Fruit fly (Drosophila melanogaster): ENCODE results near the gene dnt.
A peak's percentile ranks its signal among the peaks of the same experiment; 100 is the strongest.

dnt gene

dm6 chr2L:19377129-19378083, 14.4 kb upstream of the dnt start:
- TF ChIP-seq pad (GFP tag; optimal IDR thresholded peaks at IDR 0.05) = no peak
- no peak for TF ChIP-seq CG12768 (GFP tag; optimal IDR thresholded peaks at IDR 0.05)
- TF ChIP-seq cic (GFP tag; optimal IDR thresholded peaks at IDR 0.05) = no peak
- TF ChIP-seq CG33017 (tag; optimal IDR thresholded peaks at IDR 0.05) = no peak
- TF ChIP-seq kay (GFP tag; ENCODE audit: borderline replicate concordance) = no peak
- no peak for TF ChIP-seq CG1620 (GFP tag; optimal IDR thresholded peaks at IDR 0.05)
- no peak for TF ChIP-seq Crg-1 (GFP tag; optimal IDR thresholded peaks at IDR 0.05)
- TF ChIP-seq Clk (GFP tag; optimal IDR thresholded peaks at IDR 0.05) = no peak
- TF ChIP-seq toe (GFP tag; optimal IDR thresholded peaks at IDR 0.05) = no peak
- no peak for TF ChIP-seq CG11617 (GFP tag; optimal IDR thresholded peaks at IDR 0.05)
- no peak for TF ChIP-seq ovo (GFP tag; optimal IDR thresholded peaks at IDR 0.05)
- no peak for TF ChIP-seq cnc (optimal IDR thresholded peaks at IDR 0.05)
- TF ChIP-seq CG14711 (tag; optimal IDR thresholded peaks at IDR 0.05) = no peak
- TF ChIP-seq bab1 (GFP tag; optimal IDR thresholded peaks at IDR 0.05) = no peak

- no peak for TF ChIP-seq CG12768 (GFP tag; optimal IDR thresholded peaks at IDR 0.05)
- no peak for TF ChIP-seq bab1 (GFP tag; optimal IDR thresholded peaks at IDR 0.05)
- TF ChIP-seq cic (GFP tag; optimal IDR thresholded peaks at IDR 0.05) = no peak
- no peak for TF ChIP-seq CG14711 (tag; optimal IDR thresholded peaks at IDR 0.05)
- no peak for TF ChIP-seq CG33017 (tag; optimal IDR thresholded peaks at IDR 0.05)
- TF ChIP-seq CG11617 (GFP tag; optimal IDR thresholded peaks at IDR 0.05) = no peak
- no peak for TF ChIP-seq Mnt (GFP tag; optimal IDR thresholded peaks at IDR 0.05)
- no peak for TF ChIP-seq CG1620 (GFP tag; optimal IDR thresholded peaks at IDR 0.05)
- no peak for TF ChIP-seq Hr96 (GFP tag; optimal IDR thresholded peaks at IDR 0.05)
- TF ChIP-seq Crg-1 (GFP tag; optimal IDR thresholded peaks at IDR 0.05) = no peak
- no peak for TF ChIP-seq CG7101 (tag; optimal IDR thresholded peaks at IDR 0.05)
- no peak for TF ChIP-seq cnc (optimal IDR thresholded peaks at IDR 0.05)
- TF ChIP-seq Clk (GFP tag; optimal IDR thresholded peaks at IDR 0.05) = no peak
- TF ChIP-seq CG7045 (GFP tag; optimal IDR thresholded peaks at IDR 0.05) = no peak
- no peak for TF ChIP-seq kay (GFP tag; ENCODE audit: borderline replicate concordance)
- TF ChIP-seq CG5204 (GFP tag; optimal IDR thresholded peaks at IDR 0.05) = no peak
Measured at dm6 chr2L:19376145-19376544, 13.1 kb upstream of the dnt start.

dm6 chr2L:19373809-19374208, 10.8 kb upstream of the dnt start:
- TF ChIP-seq pad (GFP tag; optimal IDR thresholded peaks at IDR 0.05) = no peak

- TF ChIP-seq CG7101 (tag; optimal IDR thresholded peaks at IDR 0.05) (no peak), Hr96 (GFP tag; optimal IDR thresholded peaks at IDR 0.05) (no peak), Clk (GFP tag; optimal IDR thresholded peaks at IDR 0.05) (no peak), CG14711 (tag; optimal IDR thresholded peaks at IDR 0.05) (no peak), bab1 (GFP tag; optimal IDR thresholded peaks at IDR 0.05) (no peak), toe (GFP tag; optimal IDR thresholded peaks at IDR 0.05) (no peak), cnc (optimal IDR thresholded peaks at IDR 0.05) (no peak)
Measured at dm6 chr2L:19370046-19370445, 7.0 kb upstream of the dnt start, which contains the start of gene CG17349. Gene CG17349, plus strand, starts transcription at chr2L:19370445.

dm6 chr2L:19366730-19367129, 3.7 kb upstream of the dnt start:
- no peak for TF ChIP-seq CG5204 (GFP tag; optimal IDR thresholded peaks at IDR 0.05)
- no peak for TF ChIP-seq tj (GFP tag; optimal IDR thresholded peaks at IDR 0.05)
- TF ChIP-seq toe (GFP tag; optimal IDR thresholded peaks at IDR 0.05) = no peak
- TF ChIP-seq CG7045 (GFP tag; optimal IDR thresholded peaks at IDR 0.05) = no peak
- no peak for TF ChIP-seq CG12768 (GFP tag; optimal IDR thresholded peaks at IDR 0.05)
- no peak for TF ChIP-seq CG7101 (tag; optimal IDR thresholded peaks at IDR 0.05)
- TF ChIP-seq CG11617 (GFP tag; optimal IDR thresholded peaks at IDR 0.05) = no peak
- no peak for TF ChIP-seq Crg-1 (GFP tag; optimal IDR thresholded peaks at IDR 0.05)

dm6 chr2L:19366301-19366700, 3.3 kb upstream of the dnt start:
- TF ChIP-seq toe (GFP tag; optimal IDR thresholded peaks at IDR 0.05) = no peak

- TF ChIP-seq CG11617 (GFP tag; optimal IDR thresholded peaks at IDR 0.05) = peak; percentile 65
- no peak for TF ChIP-seq cic (GFP tag; optimal IDR thresholded peaks at IDR 0.05)
- TF ChIP-seq CG5204 (GFP tag; optimal IDR thresholded peaks at IDR 0.05) = no peak
- TF ChIP-seq Mnt (GFP tag; optimal IDR thresholded peaks at IDR 0.05) = no peak
- peak; percentile 65 for TF ChIP-seq CG33017 (tag; optimal IDR thresholded peaks at IDR 0.05)
- TF ChIP-seq toe (GFP tag; optimal IDR thresholded peaks at IDR 0.05) = no peak
- no peak for TF ChIP-seq ovo (GFP tag; optimal IDR thresholded peaks at IDR 0.05)
- peak; percentile 49 for TF ChIP-seq CG7045 (GFP tag; optimal IDR thresholded peaks at IDR 0.05)
- TF ChIP-seq CG12768 (GFP tag; optimal IDR thresholded peaks at IDR 0.05) = no peak
- peak; percentile 0 for TF ChIP-seq tj (GFP tag; optimal IDR thresholded peaks at IDR 0.05)
- TF ChIP-seq pad (GFP tag; optimal IDR thresholded peaks at IDR 0.05) = no peak
- no peak for TF ChIP-seq Hr96 (GFP tag; optimal IDR thresholded peaks at IDR 0.05)
- TF ChIP-seq bab1 (GFP tag; optimal IDR thresholded peaks at IDR 0.05) = no peak
- TF ChIP-seq cnc (optimal IDR thresholded peaks at IDR 0.05) = no peak
- no peak for TF ChIP-seq Crg-1 (GFP tag; optimal IDR thresholded peaks at IDR 0.05)
- no peak for TF ChIP-seq Clk (GFP tag; optimal IDR thresholded peaks at IDR 0.05)
- no peak for TF ChIP-seq CG1620 (GFP tag; optimal IDR thresholded peaks at IDR 0.05)
- peak; percentile 63 for TF ChIP-seq CG7101 (tag; optimal IDR thresholded peaks at IDR 0.05)
- peak; percentile 64 for TF ChIP-seq CG14711 (tag; optimal IDR thresholded peaks at IDR 0.05)
- TF ChIP-seq kay (GFP tag; ENCODE audit: borderline replicate concordance) = no peak
Measured at dm6 chr2L:19364622-19365021, 1.6 kb upstream of the dnt start.
